Worm (Caenorhabditis elegans) whole organism, L2 larva: Measurements from ENCODE around the gene T20D3.5.
A peak's percentile ranks its signal among the peaks of the same experiment; 100 is the strongest.

Source experiments
- C34F6.9 ChIP-seq: fragments of 150-350 bp; optimal IDR thresholded peaks from 2 replicates; lab custom pipeline; 2014; ENCODE audit warnings: missing biosample characterization, missing genetic modification characterization
- F13H6.1 ChIP-seq: sonication (generic microtip); optimal IDR thresholded peaks from 2 replicates; lab custom pipeline; 2016; ENCODE audit warnings: missing genetic modification characterization, missing compliant biosample characterization
- R02D3.7 ChIP-seq: fragments of 150-350 bp; optimal IDR thresholded peaks from 2 replicates; lab custom pipeline; 2014; ENCODE audit warnings: missing biosample characterization, missing genetic modification characterization
- Y55F3AM.14 ChIP-seq: fragments of 200-800 bp; sonication (Bioruptor generic); optimal IDR thresholded peaks from 2 replicates; lab custom pipeline; 2018; ENCODE audit warnings: mild to moderate bottlenecking, missing genetic modification characterization, missing compliant biosample characterization
- ZK546.5 ChIP-seq: sonication (generic microtip); optimal IDR thresholded peaks from 2 replicates; lab custom pipeline; 2017; ENCODE audit warnings: missing biosample characterization, missing genetic modification characterization
- alr-1 ChIP-seq: fragments of 150-350 bp; optimal IDR thresholded peaks from 2 replicates; lab custom pipeline; 2014; ENCODE audit warnings: missing biosample characterization, missing genetic modification characterization
- ceh-16 ChIP-seq: fragments of 150-350 bp; optimal IDR thresholded peaks from 2 replicates; lab custom pipeline; 2014; ENCODE audit warnings: missing biosample characterization, missing genetic modification characterization
- crh-2 ChIP-seq: sonication (generic microtip); optimal IDR thresholded peaks from 2 replicates; lab custom pipeline; 2017; ENCODE audit warnings: missing biosample characterization, missing genetic modification characterization
- dmd-4 ChIP-seq: sonication (generic microtip); optimal IDR thresholded peaks from 2 replicates; lab custom pipeline; 2017; ENCODE audit warnings: missing biosample characterization, missing genetic modification characterization
- egl-27 ChIP-seq: sonication (generic microtip); optimal IDR thresholded peaks from 3 replicates; lab custom pipeline; 2017; ENCODE audit warnings: missing biosample characterization, missing genetic modification reagents, missing genetic modification characterization
- elt-1 ChIP-seq: fragments of 150-350 bp; optimal IDR thresholded peaks from 2 replicates; lab custom pipeline; 2014; ENCODE audit warnings: missing biosample characterization, missing genetic modification characterization
- elt-3 ChIP-seq: sonication (generic microtip); optimal IDR thresholded peaks from 2 replicates; lab custom pipeline; 2017; ENCODE audit warnings: missing biosample characterization, missing genetic modification characterization
- fos-1 ChIP-seq: fragments of 150-350 bp; optimal IDR thresholded peaks from 2 replicates; lab custom pipeline; 2014; ENCODE audit warnings: missing biosample characterization, missing genetic modification characterization
- gmeb-1 ChIP-seq: fragments of 150-350 bp; optimal IDR thresholded peaks from 2 replicates; lab custom pipeline; 2014; ENCODE audit warnings: missing biosample characterization, missing genetic modification characterization
- lin-11 ChIP-seq: fragments of 150-350 bp; sonication (generic microtip); optimal IDR thresholded peaks from 2 replicates; lab custom pipeline; 2014; ENCODE audit warnings: missing biosample characterization, missing genetic modification characterization, inconsistent platforms, mixed read lengths
- lin-13 ChIP-seq: fragments of 150-350 bp; optimal IDR thresholded peaks from 2 replicates; lab custom pipeline; 2014; ENCODE audit warnings: missing biosample characterization, missing genetic modification reagents, missing genetic modification characterization
- lin-39 ChIP-seq: fragments of 150-350 bp; optimal IDR thresholded peaks from 2 replicates; lab custom pipeline; 2014; ENCODE audit warnings: missing biosample characterization, missing genetic modification reagents, missing genetic modification characterization
- lsy-2 ChIP-seq, 2 experiments: fragments of 150-350 bp in 1 of 2; sonication (generic microtip) in 1 of 2; optimal IDR thresholded peaks; 2 replicates each; lab custom pipeline; 2014 to 2017; ENCODE audit warnings: missing biosample characterization in 2 of 2, missing genetic modification characterization in 2 of 2
- mab-5 ChIP-seq: fragments of 150-350 bp; optimal IDR thresholded peaks from 2 replicates; lab custom pipeline; 2014; ENCODE audit warnings: missing biosample characterization, missing genetic modification characterization
- mbf-1 ChIP-seq: sonication (generic microtip); optimal IDR thresholded peaks from 2 replicates; lab custom pipeline; 2017; ENCODE audit warnings: missing biosample characterization, missing genetic modification characterization
- nhr-10 ChIP-seq: sonication (generic microtip); optimal IDR thresholded peaks from 2 replicates; lab custom pipeline; 2017; ENCODE audit warnings: missing biosample characterization, missing genetic modification characterization
- nhr-11 ChIP-seq: fragments of 150-350 bp; optimal IDR thresholded peaks from 2 replicates; lab custom pipeline; 2014; ENCODE audit warnings: missing biosample characterization, missing genetic modification characterization
- nhr-12 ChIP-seq: fragments of 150-350 bp; optimal IDR thresholded peaks from 2 replicates; lab custom pipeline; 2014; ENCODE audit warnings: missing biosample characterization, missing genetic modification characterization
- nhr-129 ChIP-seq: fragments of 150-350 bp; optimal IDR thresholded peaks from 2 replicates; lab custom pipeline; 2014; ENCODE audit warnings: missing biosample characterization, missing genetic modification characterization
- nhr-21 ChIP-seq: fragments of 150-350 bp; optimal IDR thresholded peaks from 2 replicates; lab custom pipeline; 2014; ENCODE audit warnings: missing biosample characterization, missing genetic modification characterization
- nhr-23 ChIP-seq: fragments of 150-350 bp; optimal IDR thresholded peaks from 2 replicates; lab custom pipeline; 2014; ENCODE audit warnings: missing biosample characterization, missing genetic modification reagents, missing genetic modification characterization
- nhr-237 ChIP-seq: fragments of 150-350 bp; optimal IDR thresholded peaks from 2 replicates; lab custom pipeline; 2014; ENCODE audit warnings: missing biosample characterization, missing genetic modification characterization
- nhr-25 ChIP-seq: fragments of 150-350 bp; sonication (generic microtip); optimal IDR thresholded peaks from 3 replicates; lab custom pipeline; 2014; ENCODE audit warnings: missing biosample characterization, missing genetic modification characterization
- nhr-6 ChIP-seq: fragments of 150-350 bp; optimal IDR thresholded peaks from 2 replicates; lab custom pipeline; 2014; ENCODE audit warnings: missing biosample characterization, missing genetic modification characterization
- nhr-77 ChIP-seq: fragments of 150-350 bp; optimal IDR thresholded peaks from 2 replicates; lab custom pipeline; 2014; ENCODE audit warnings: missing biosample characterization, missing genetic modification characterization
- peb-1 ChIP-seq: fragments of 150-350 bp; optimal IDR thresholded peaks from 2 replicates; lab custom pipeline; 2014; ENCODE audit warnings: missing biosample characterization, missing genetic modification characterization
- sem-4 ChIP-seq: fragments of 150-350 bp; optimal IDR thresholded peaks from 2 replicates; lab custom pipeline; 2014; ENCODE audit warnings: missing biosample characterization, missing genetic modification reagents, missing genetic modification characterization
- skn-1 ChIP-seq: sonication (generic microtip); optimal IDR thresholded peaks from 2 replicates; lab custom pipeline; 2017; ENCODE audit warnings: missing biosample characterization, missing genetic modification characterization
- sma-3 ChIP-seq: sonication (generic microtip); optimal IDR thresholded peaks from 2 replicates; lab custom pipeline; 2016; ENCODE audit warnings: missing genetic modification reagents, missing genetic modification characterization, missing compliant biosample characterization
- sma-9 ChIP-seq, 2 experiments: fragments of 150-350 bp in 1 of 2; sonication (generic microtip) in 1 of 2; optimal IDR thresholded peaks; 2 replicates each; lab custom pipeline; 2014 to 2016; ENCODE audit warnings: missing genetic modification characterization in 2 of 2, mild to moderate bottlenecking in 1 of 2, missing biosample characterization in 1 of 2, missing compliant biosample characterization in 1 of 2, missing genetic modification reagents in 1 of 2, moderate library complexity in 1 of 2
- snpc-4 ChIP-seq: fragments of 150-350 bp; optimal IDR thresholded peaks from 2 replicates; lab custom pipeline; 2014; ENCODE audit warnings: missing biosample characterization, missing genetic modification characterization
- unc-55 ChIP-seq: fragments of 150-350 bp; sonication (generic microtip); optimal IDR thresholded peaks from 3 replicates; lab custom pipeline; 2014; ENCODE audit warnings: missing biosample characterization, missing genetic modification reagents, missing genetic modification characterization
- unc-62 ChIP-seq: fragments of 150-350 bp; optimal IDR thresholded peaks from 2 replicates; lab custom pipeline; 2014; ENCODE audit warnings: missing biosample characterization, missing genetic modification reagents, missing genetic modification characterization
- zag-1 ChIP-seq: fragments of 150-350 bp; optimal IDR thresholded peaks from 2 replicates; lab custom pipeline; 2014; ENCODE audit warnings: missing biosample characterization, missing genetic modification characterization
- ztf-11 ChIP-seq: sonication (generic microtip); optimal IDR thresholded peaks from 2 replicates; lab custom pipeline; 2017; ENCODE audit warnings: missing biosample characterization, missing genetic modification characterization
- ztf-4 ChIP-seq: fragments of 150-350 bp; optimal IDR thresholded peaks from 2 replicates; lab custom pipeline; 2014; ENCODE audit warnings: missing biosample characterization, missing genetic modification characterization

Gene T20D3.5

ce11 chrIV:9335552-9336251 lies 1.1 kb upstream of the T20D3.5 start, which contains the start of the genes coa-4 and T20D3.14:
Gene coa-4, minus strand, starts transcription at chrIV:9335602.
Gene T20D3.14, minus strand, starts transcription at chrIV:9335909.
- TF ChIP-seq sem-4: peak; percentile 25
- no peak for TF ChIP-seq ztf-11 (tag; lab: Kevin White, UChicago)
- TF ChIP-seq fos-1 (tag; lab: Kevin White, UChicago): peak; percentile 63
- no peak for TF ChIP-seq nhr-21 (tag; lab: Kevin White, UChicago)
- peak; percentile 66 for TF ChIP-seq crh-2 (tag; lab: Kevin White, UChicago)
- TF ChIP-seq unc-62 (GFP tag; lab: Kevin White, UChicago): no peak
- TF ChIP-seq gmeb-1 (tag; lab: Kevin White, UChicago): peak; percentile 40
- TF ChIP-seq nhr-23: no peak
- TF ChIP-seq F13H6.1: peak; percentile 28
- no peak for TF ChIP-seq nhr-237 (tag; lab: Kevin White, UChicago)
- TF ChIP-seq lsy-2 (tag; optimal IDR thresholded peaks at IDR 0.05; lab: Kevin White, UChicago): peak in 1 of 2 experiments; percentile 69
- TF ChIP-seq zag-1: no peak
- peak; percentile 39 for TF ChIP-seq unc-55 (GFP tag; lab: Kevin White, UChicago)
- no peak for TF ChIP-seq peb-1 (tag; lab: Kevin White, UChicago)
- TF ChIP-seq C34F6.9: peak; percentile 56
- peak; percentile 23 for TF ChIP-seq nhr-25 (tag; lab: Kevin White, UChicago)
- TF ChIP-seq sma-3 (GFP tag; lab: Kevin White, UChicago): peak; percentile 19
- TF ChIP-seq lin-13 (GFP tag; lab: Kevin White, UChicago): peak; percentile 23
- peak; percentile 59 for TF ChIP-seq nhr-129 (tag; lab: Kevin White, UChicago)
- TF ChIP-seq skn-1 (tag; lab: Kevin White, UChicago): no peak

DNA sequence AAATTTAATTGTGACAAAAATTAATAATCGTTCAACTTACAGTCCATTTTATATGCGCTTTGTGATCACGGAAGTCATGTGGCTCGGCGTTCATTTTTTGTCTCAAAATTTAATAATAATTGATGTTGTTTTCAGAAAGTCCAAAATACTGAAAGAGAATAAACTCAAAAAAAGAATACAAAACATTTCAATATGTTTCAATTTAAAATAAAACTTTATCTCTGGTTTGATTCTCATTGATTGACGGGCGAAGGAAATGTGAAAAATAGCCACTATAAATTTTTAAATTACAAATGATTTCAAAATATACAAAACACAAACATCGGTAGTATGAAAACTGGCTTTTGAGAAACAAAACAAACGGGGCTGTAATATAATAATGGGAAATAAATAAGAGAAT lies 2.4 kb downstream of the T20D3.5 start, which contains the start of gene T20D3.6:
Gene T20D3.6 (minus strand): TSS at position 101 of the 400 bp plus-strand sequence.
- TF ChIP-seq gmeb-1 (tag; lab: Kevin White, UChicago): no peak
- no peak for TF ChIP-seq zag-1
- TF ChIP-seq ceh-16 (tag; lab: Kevin White, UChicago): no peak
- no peak for TF ChIP-seq alr-1

DNA sequence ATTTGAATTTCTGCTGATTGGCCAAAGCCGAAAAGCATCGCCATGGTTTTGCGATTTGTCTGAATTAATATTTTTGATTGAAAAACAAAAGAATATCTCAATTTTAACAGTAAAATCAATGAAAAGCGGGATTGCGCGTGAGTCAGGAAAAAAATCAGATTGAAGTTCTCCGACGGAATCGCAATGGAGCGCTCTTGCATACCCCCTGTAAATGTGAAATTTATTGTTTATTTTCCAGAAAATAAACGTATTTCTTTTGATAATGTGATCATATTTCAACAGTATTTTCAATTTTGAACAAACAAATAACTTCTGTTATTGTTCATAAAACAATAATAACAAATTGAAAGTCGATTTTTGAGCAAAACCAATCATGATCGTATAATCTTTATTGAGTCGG lies 4.8 kb downstream of the T20D3.5 start, which contains the start of gene vps-26:
Gene vps-26 (minus strand): TSS at position 200 of the 400 bp plus-strand sequence.
- TF ChIP-seq lsy-2 (tag; optimal IDR thresholded peaks at IDR 0.05; lab: Kevin White, UChicago): peak in 1 of 2 experiments; percentile 49
- TF ChIP-seq gmeb-1 (tag; lab: Kevin White, UChicago): no peak
- no peak for TF ChIP-seq skn-1 (tag; lab: Kevin White, UChicago)
- no peak for TF ChIP-seq peb-1 (tag; lab: Kevin White, UChicago)
- no peak for TF ChIP-seq lin-39
- no peak for TF ChIP-seq snpc-4 (tag; lab: Kevin White, UChicago)
- no peak for TF ChIP-seq nhr-77 (tag; lab: Kevin White, UChicago)
- no peak for TF ChIP-seq ztf-4
- TF ChIP-seq Y55F3AM.14: no peak
- TF ChIP-seq lin-13 (GFP tag; lab: Kevin White, UChicago): no peak
- no peak for TF ChIP-seq alr-1
- no peak for TF ChIP-seq unc-62 (GFP tag; lab: Kevin White, UChicago)
- no peak for TF ChIP-seq mab-5 (tag; lab: Kevin White, UChicago)
- TF ChIP-seq elt-3: no peak
- TF ChIP-seq zag-1: no peak
- TF ChIP-seq sma-9 (GFP tag; optimal IDR thresholded peaks at IDR 0.05; lab: Kevin White, UChicago): no peak
- no peak for TF ChIP-seq sma-9 (tag; optimal IDR thresholded peaks at IDR 0.05; lab: Kevin White, UChicago)
- TF ChIP-seq nhr-6 (tag; lab: Kevin White, UChicago): no peak
- no peak for TF ChIP-seq mbf-1 (tag; lab: Kevin White, UChicago)
- TF ChIP-seq nhr-11 (tag; lab: Kevin White, UChicago): no peak
- no peak for TF ChIP-seq lin-11 (tag; lab: Kevin White, UChicago)
- TF ChIP-seq ZK546.5 (tag; lab: Kevin White, UChicago): no peak
- peak; percentile 48 for TF ChIP-seq C34F6.9
- TF ChIP-seq elt-1 (tag; lab: Kevin White, UChicago): no peak
- no peak for TF ChIP-seq egl-27 (tag; lab: Kevin White, UChicago)
- TF ChIP-seq nhr-23: no peak
- TF ChIP-seq R02D3.7 (tag; lab: Kevin White, UChicago): no peak
- no peak for TF ChIP-seq nhr-12 (tag; lab: Kevin White, UChicago)
- TF ChIP-seq nhr-10: no peak
- TF ChIP-seq crh-2 (tag; lab: Kevin White, UChicago): no peak
- TF ChIP-seq unc-55 (GFP tag; lab: Kevin White, UChicago): peak; percentile 26
- no peak for TF ChIP-seq ceh-16 (tag; lab: Kevin White, UChicago)
- TF ChIP-seq nhr-129 (tag; lab: Kevin White, UChicago): peak; percentile 40
- no peak for TF ChIP-seq dmd-4 (tag; lab: Kevin White, UChicago)
- peak; percentile 47 for TF ChIP-seq fos-1 (tag; lab: Kevin White, UChicago)
- TF ChIP-seq sem-4: no peak
